Worm (Caenorhabditis elegans): ENCODE results near the gene lido-9.

Gene lido-9

DNA sequence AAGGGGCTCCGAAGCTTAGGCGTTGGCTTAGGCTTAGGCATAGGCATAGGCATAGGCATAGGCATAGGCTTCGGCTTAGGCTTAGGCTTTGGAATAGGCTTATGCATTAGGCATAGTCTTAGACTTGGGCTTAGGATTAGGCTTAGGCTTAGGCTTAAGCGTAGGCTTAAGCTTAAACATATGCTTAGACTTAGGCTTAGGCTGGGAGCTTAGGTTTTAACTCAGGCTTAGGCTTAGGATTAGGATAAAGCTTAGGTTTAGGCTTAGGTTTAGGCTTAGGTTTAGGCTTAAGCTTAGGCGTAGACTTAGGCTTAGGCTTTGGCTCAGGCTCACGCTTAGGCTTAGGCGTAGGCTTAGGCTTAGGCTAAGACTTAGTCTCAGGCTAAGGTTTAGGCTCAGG, 10.5 kb upstream of the lido-9 start:
- no peak for TF ChIP-seq unc-39 (tag; optimal IDR thresholded peaks at IDR 0.05)
- TF ChIP-seq fkh-10 (GFP tag; optimal IDR thresholded peaks at IDR 0.05) = no peak
- no peak for TF ChIP-seq pha-4 (tag; optimal IDR thresholded peaks at IDR 0.05)
- TF ChIP-seq R02D3.7 (tag; optimal IDR thresholded peaks at IDR 0.05) = no peak
- no peak for TF ChIP-seq nhr-67 (tag; optimal IDR thresholded peaks at IDR 0.05)
- no peak for TF ChIP-seq nhr-43 (tag; optimal IDR thresholded peaks at IDR 0.05; ENCODE audit: poor library complexity, severe bottlenecking)
- TF ChIP-seq zag-1 (tag; optimal IDR thresholded peaks at IDR 0.05) = no peak
- no peak for TF ChIP-seq nhr-23 (tag; optimal IDR thresholded peaks at IDR 0.05)
- no peak for TF ChIP-seq ceh-16 (tag; optimal IDR thresholded peaks at IDR 0.05)
- TF ChIP-seq elt-2 (tag; optimal IDR thresholded peaks at IDR 0.05) = no peak
- TF ChIP-seq ZK546.5 (tag; optimal IDR thresholded peaks at IDR 0.05) = no peak
- TF ChIP-seq fkh-2 (tag; optimal IDR thresholded peaks at IDR 0.05) = no peak
- no peak for TF ChIP-seq nhr-12 (tag; optimal IDR thresholded peaks at IDR 0.05)
- no peak for TF ChIP-seq mml-1 (tag; optimal IDR thresholded peaks at IDR 0.05)

DNA sequence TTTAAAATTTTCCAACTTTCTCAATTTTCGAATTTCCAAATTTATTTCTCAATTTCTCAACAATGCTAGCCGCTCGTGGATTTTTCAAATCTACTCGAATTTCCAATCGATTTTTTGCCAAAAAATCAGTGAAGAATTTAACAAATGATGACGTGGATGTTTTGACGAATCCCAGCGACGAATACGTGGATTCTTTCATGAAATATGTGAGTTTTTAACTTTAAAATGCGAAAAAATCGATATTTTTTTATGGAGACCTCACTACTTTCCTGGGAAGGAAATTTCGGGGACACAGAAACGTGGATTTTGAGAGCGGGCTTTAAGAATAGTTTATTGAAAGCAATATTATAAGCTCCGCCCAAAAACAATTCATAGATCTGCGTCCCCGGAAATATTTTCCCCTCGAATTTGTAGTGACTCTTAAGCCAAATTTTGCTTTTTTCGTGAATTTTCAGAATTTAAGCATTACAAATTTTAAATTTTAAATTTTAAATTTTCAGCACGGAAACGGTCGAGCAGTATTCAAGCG, 8.9 kb upstream of the lido-9 start, which contains the start of gene K08A2.2:
Gene K08A2.2 (plus strand): TSS at position 51 of the 529 bp plus-strand sequence.
- TF ChIP-seq unc-39 (tag; optimal IDR thresholded peaks at IDR 0.05) (no peak), pqm-1 (tag; optimal IDR thresholded peaks at IDR 0.05) (no peak), pha-4 (tag; optimal IDR thresholded peaks at IDR 0.05) (no peak), mml-1 (tag; optimal IDR thresholded peaks at IDR 0.05) (no peak), ama-1 (optimal IDR thresholded peaks at IDR 0.05) (no peak), nhr-28 (tag; optimal IDR thresholded peaks at IDR 0.05) (no peak), ZK546.5 (tag; optimal IDR thresholded peaks at IDR 0.05) (no peak)

DNA sequence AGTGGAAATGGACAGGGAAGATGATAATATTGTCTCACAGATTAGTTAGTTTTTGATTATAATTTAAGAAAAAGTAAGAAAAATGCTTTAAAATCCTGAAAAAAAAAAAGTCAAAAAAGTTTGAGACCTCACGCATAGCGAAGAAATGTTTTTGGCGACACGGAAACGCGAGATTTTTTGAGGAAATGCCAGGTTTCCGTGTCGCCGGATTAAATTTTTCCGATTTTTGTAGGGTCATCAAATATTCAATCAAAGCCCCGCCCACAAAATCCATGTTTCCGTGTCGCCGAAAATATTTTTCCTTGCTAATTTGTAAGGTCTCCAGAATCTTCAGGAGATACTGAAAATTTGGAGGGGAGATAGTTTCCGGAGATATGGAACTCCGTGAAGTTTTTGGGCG, 8.3 kb upstream of the lido-9 start:
- no peak for TF ChIP-seq skn-1 (tag; optimal IDR thresholded peaks at IDR 0.05)
- TF ChIP-seq aly-2 (tag; optimal IDR thresholded peaks at IDR 0.05) = no peak
- TF ChIP-seq egl-5 (tag; optimal IDR thresholded peaks at IDR 0.05) = no peak
- TF ChIP-seq nhr-28 (tag; optimal IDR thresholded peaks at IDR 0.05) = no peak
- no peak for TF ChIP-seq nhr-43 (tag; optimal IDR thresholded peaks at IDR 0.05; ENCODE audit: poor library complexity, severe bottlenecking)
- no peak for TF ChIP-seq fkh-10 (GFP tag; optimal IDR thresholded peaks at IDR 0.05)
- TF ChIP-seq zag-1 (tag; optimal IDR thresholded peaks at IDR 0.05) = no peak

DNA sequence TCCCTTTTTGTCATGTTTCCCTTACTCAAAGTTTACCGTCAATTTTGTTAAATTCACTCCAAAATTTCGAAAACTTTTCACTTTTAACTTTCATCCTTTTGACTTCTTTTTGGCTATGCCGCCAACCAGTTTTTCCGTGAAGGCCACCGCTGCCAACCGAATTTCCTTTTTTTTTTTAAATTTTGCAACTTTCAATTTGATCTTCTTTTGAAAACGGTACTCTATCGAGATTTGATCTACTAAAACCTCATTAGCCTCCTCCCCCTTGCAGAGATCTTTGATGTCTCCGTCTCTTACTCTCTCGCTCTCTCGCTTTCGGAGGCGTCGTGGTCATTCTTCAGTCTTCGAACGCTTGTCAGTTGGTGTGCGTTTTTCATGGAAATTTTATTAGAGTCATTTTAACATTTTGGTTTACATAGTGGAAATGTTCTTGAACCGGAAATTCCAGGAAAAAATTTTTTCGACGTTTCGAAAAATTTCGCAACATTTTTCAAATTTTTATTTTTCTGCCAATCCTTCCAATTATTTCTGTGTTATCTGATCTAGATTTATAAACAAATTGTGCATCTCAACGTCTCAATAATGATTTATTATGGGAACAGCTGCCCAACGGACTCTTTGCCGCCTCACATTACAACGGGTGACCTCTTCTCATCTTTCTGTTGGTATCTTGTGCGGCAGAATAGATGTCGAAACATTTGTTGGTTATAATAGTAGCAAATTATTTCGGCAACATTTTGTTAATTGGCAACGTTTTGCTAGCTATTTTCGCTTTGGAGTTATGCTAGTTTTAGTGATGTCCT, 5.8 kb upstream of the lido-9 start:
- TF ChIP-seq nhr-25 (tag; optimal IDR thresholded peaks at IDR 0.05) (peak; percentile 6), unc-39 (tag; optimal IDR thresholded peaks at IDR 0.05) (no peak), elt-1 (tag; optimal IDR thresholded peaks at IDR 0.05) (peak; percentile 7)

DNA sequence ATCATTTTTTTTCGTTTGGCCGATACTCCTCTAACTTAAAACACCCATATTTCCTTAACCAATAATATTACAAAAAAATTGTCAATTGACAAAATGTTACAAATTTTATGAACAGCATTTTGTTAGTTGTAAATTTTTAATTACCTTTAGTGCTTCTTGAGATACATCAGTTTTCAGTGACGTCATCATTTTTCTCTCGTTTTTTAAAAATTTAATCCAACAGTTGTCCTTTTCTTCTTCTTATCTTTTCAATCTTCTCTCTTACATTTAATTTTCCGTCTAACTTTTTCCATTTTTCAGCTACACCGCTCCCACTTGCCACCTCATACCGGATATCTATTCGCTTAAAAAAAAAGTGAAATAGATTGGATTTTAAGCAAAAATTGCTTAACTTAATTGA, 3.8 kb upstream of the lido-9 start, which contains the start of gene lido-8:
Gene lido-8 (plus strand): TSS at position 301 of the 400 bp plus-strand sequence.
- no peak for TF ChIP-seq skn-1 (tag; optimal IDR thresholded peaks at IDR 0.05)
- no peak for TF ChIP-seq eor-1 (tag; optimal IDR thresholded peaks at IDR 0.05)
- no peak for TF ChIP-seq ceh-9 (tag; optimal IDR thresholded peaks at IDR 0.05)
- no peak for TF ChIP-seq unc-62 (GFP tag; optimal IDR thresholded peaks at IDR 0.05)
- TF ChIP-seq nhr-28 (tag; optimal IDR thresholded peaks at IDR 0.05) = no peak
- no peak for TF ChIP-seq mdl-1 (tag; optimal IDR thresholded peaks at IDR 0.05)

DNA sequence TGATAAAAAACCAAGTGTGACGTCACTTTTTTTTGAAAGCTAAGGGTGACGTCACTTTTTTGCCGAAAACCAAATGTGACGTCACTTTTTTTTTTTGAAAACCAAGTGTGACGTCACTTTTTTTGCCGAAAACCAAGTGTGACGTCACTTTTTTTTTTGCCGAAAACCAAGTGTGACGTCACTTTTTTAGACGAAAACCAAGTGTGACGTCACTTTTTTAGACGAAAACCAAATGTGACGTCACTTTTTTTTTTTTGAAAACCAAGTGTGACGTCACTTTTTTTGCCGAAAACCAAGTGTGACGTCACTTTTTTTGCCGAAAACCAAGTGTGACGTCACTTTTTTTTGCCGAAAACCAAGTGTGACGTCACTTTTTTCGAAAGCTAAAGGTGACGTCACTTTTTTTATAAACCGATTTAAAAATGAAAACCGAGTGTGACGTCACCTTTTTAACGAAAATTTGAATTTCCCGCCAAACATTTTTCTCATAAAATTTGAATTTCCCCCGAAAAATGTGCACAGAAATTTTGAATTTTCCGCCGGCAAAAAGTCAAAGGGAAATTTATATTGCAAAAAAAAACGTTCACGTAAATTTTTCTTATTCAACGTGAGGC, 2.6 kb upstream of the lido-9 start:
- TF ChIP-seq mml-1 (tag; optimal IDR thresholded peaks at IDR 0.05) (no peak), lin-39 (tag; optimal IDR thresholded peaks at IDR 0.05) (no peak), nfya-1 (tag; optimal IDR thresholded peaks at IDR 0.05; ENCODE audit: insufficient read depth) (no peak), nhr-67 (tag; optimal IDR thresholded peaks at IDR 0.05) (no peak), pha-4 (tag; optimal IDR thresholded peaks at IDR 0.05) (no peak), elt-2 (tag; optimal IDR thresholded peaks at IDR 0.05) (no peak)

Measured in whole organism, L3 larva.